Fruit fly (Drosophila melanogaster): Measurements from ENCODE around the gene CG2186.

CG2186 gene

DNA sequence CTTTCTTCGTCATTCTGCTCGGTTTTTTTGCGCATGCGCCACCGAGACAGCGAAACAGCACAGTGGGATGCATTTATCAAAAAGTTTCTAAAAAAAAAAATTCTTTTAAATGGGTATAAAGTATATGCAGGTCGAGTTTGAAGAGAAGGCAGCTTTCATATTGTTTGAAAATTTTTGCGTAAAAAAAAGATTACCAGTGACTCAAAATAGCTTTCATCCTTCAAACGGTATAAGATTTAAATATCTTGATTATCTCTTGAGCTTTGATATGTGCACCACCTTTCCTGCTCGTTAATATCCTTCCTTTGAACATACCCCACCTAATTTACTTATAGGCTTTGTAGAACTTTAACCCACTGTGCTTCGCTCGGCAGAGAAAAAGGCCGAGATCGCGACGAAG, 47.6 kb downstream of the CG2186 start (continued):
- TF ChIP-seq CG17328 (GFP tag; IDR thresholded peaks at IDR 0.05) = peak; percentile 42
- peak; percentile 64 for TF ChIP-seq az2 (GFP tag; optimal IDR thresholded peaks at IDR 0.05)
- TF ChIP-seq CG32767 (GFP tag; IDR thresholded peaks at IDR 0.05) = peak; percentile 31; the same call in 1 of the 2 replicates
- 0 out of 3 replicates have a peak, but pooled peaks have one; percentile 47 for TF ChIP-seq zfh1 (GFP tag; IDR thresholded peaks at IDR 0.05)
- no peak for TF ChIP-seq CG4360 (GFP tag; IDR thresholded peaks at IDR 0.05)
- peak; percentile 28 for TF ChIP-seq CG9817 (tag; optimal IDR thresholded peaks at IDR 0.05)
- TF ChIP-seq fd96Cb (tag; optimal IDR thresholded peaks at IDR 0.05) = peak; percentile 79
- peak; percentile 4 for TF ChIP-seq NK7.1 (GFP tag; optimal IDR thresholded peaks at IDR 0.05)
- peak; percentile 57 for TF ChIP-seq ara (GFP tag; IDR thresholded peaks at IDR 0.05)
- TF ChIP-seq CG14860 (GFP tag; IDR thresholded peaks at IDR 0.05; ENCODE audit: partially characterized antibody) = no peak
- TF ChIP-seq onecut (GFP tag; IDR thresholded peaks at IDR 0.05) = peak; percentile 20; the same call in 1 of the 2 replicates
- TF ChIP-seq CG11723 (GFP tag; optimal IDR thresholded peaks at IDR 0.05) = peak; percentile 2
- peak; percentile 80 for TF ChIP-seq CG9727 (GFP tag; optimal IDR thresholded peaks at IDR 0.05)
- TF ChIP-seq pho (GFP tag; optimal IDR thresholded peaks at IDR 0.05) = peak; percentile 58
- peak; percentile 52 for TF ChIP-seq sqz (GFP tag; optimal IDR thresholded peaks at IDR 0.05)
- TF ChIP-seq mam (GFP tag; optimal IDR thresholded peaks at IDR 0.05) = peak; percentile 12
- no peak for TF ChIP-seq CG7745 (tag; optimal IDR thresholded peaks at IDR 0.05)
- 0 out of 3 replicates have a peak, but pooled peaks have one; percentile 21 for TF ChIP-seq CG2199 (GFP tag; IDR thresholded peaks at IDR 0.05)
- TF ChIP-seq Gsc (GFP tag; IDR thresholded peaks at IDR 0.05) = 0 out of 2 replicates have a peak, but pooled peaks have one; percentile 21
- peak; percentile 71 for TF ChIP-seq esg (GFP tag; conservative IDR thresholded peaks at IDR 0.05)
- no peak for TF ChIP-seq Trl (optimal IDR thresholded peaks at IDR 0.05)
- TF ChIP-seq Trl (GFP tag; optimal IDR thresholded peaks at IDR 0.05) = peak; percentile 70
- peak; percentile 19 for TF ChIP-seq CG13296 (GFP tag; optimal IDR thresholded peaks at IDR 0.05)
- no peak for TF ChIP-seq Elba2 (GFP tag; optimal IDR thresholded peaks at IDR 0.05)
- no peak for TF ChIP-seq CG13894 (tag; optimal IDR thresholded peaks at IDR 0.05)
- TF ChIP-seq grn (GFP tag; optimal IDR thresholded peaks at IDR 0.05) = no peak
- TF ChIP-seq CG10267 (tag; optimal IDR thresholded peaks at IDR 0.05) = peak; percentile 68
- peak; percentile 63 for TF ChIP-seq CG2875 (GFP tag; optimal IDR thresholded peaks at IDR 0.05)
- no peak for TF ChIP-seq CG33213 (GFP tag; optimal IDR thresholded peaks at IDR 0.05)
- TF ChIP-seq bsh (GFP tag; optimal IDR thresholded peaks at IDR 0.05) = peak in 1 of 2 experiments; percentile 71
- TF ChIP-seq CG7556 (GFP tag; optimal IDR thresholded peaks at IDR 0.05) = peak; percentile 79
- peak; percentile 34; the same call in 1 of the 3 replicates for TF ChIP-seq CG34422 (GFP tag; IDR thresholded peaks at IDR 0.05)
- peak; percentile 49 for TF ChIP-seq Hmr (GFP tag; optimal IDR thresholded peaks at IDR 0.05)
- no peak for TF ChIP-seq hkb (optimal IDR thresholded peaks at IDR 0.05)
- TF ChIP-seq hkb (GFP tag; IDR thresholded peaks at IDR 0.05) = peak; percentile 67
- TF ChIP-seq en (GFP tag; optimal IDR thresholded peaks at IDR 0.05) = peak; percentile 19
- peak; percentile 15; the same call in 1 of the 2 replicates for TF ChIP-seq sob (GFP tag; IDR thresholded peaks at IDR 0.05)
- peak; percentile 74 for TF ChIP-seq Hsf (GFP tag; optimal IDR thresholded peaks at IDR 0.05)
- TF ChIP-seq CG9437 (GFP tag; optimal IDR thresholded peaks at IDR 0.05) = peak; percentile 62
- TF ChIP-seq CG13287 (GFP tag; IDR thresholded peaks at IDR 0.05; ENCODE audit: partially characterized antibody) = no peak
- TF ChIP-seq usp (GFP tag; optimal IDR thresholded peaks at IDR 0.05) = no peak
- peak; percentile 79 for TF ChIP-seq CG7839 (tag; optimal IDR thresholded peaks at IDR 0.05)
- peak; percentile 45 for TF ChIP-seq CG8359 (GFP tag; optimal IDR thresholded peaks at IDR 0.05; ENCODE audit: borderline replicate concordance)
- TF ChIP-seq bab2 (GFP tag; optimal IDR thresholded peaks at IDR 0.05) = no peak
- no peak for TF ChIP-seq sc (optimal IDR thresholded peaks at IDR 0.05)
- TF ChIP-seq sc (GFP tag; optimal IDR thresholded peaks at IDR 0.05) = peak; percentile 67
- peak; percentile 58 for TF ChIP-seq CG8388 (GFP tag; optimal IDR thresholded peaks at IDR 0.05)
- no peak for TF ChIP-seq CG34224 (GFP tag; IDR thresholded peaks at IDR 0.05; ENCODE audit: partially characterized antibody)
- peak; percentile 14 for TF ChIP-seq CG8281 (tag; optimal IDR thresholded peaks at IDR 0.05)
- TF ChIP-seq CG15479 (GFP tag; optimal IDR thresholded peaks at IDR 0.05) = peak; percentile 68
- TF ChIP-seq CG18011 (GFP tag; optimal IDR thresholded peaks at IDR 0.05) = no peak

Data from whole organism, embryonic.